Worm (Caenorhabditis elegans) whole organism, young adult: ENCODE measurements around the gene R08C7.12.
A peak's percentile ranks its signal among the peaks of the same experiment; 100 is the strongest.

ENCODE experiments used
- B0019.2 ChIP-seq: fragments of 200-800 bp; sonication (Bioruptor generic); conservative IDR thresholded peaks from 2 replicates; pipeline ENCODE4 v1.3.6; 2022; ENCODE audit warnings: missing genetic modification reagents, missing genetic modification characterization, missing compliant biosample characterization
- C17E4.6 ChIP-seq: fragments of 200-800 bp; sonication (Bioruptor generic); IDR thresholded peaks from 2 replicates; pipeline ENCODE4 v1.3.6; 2022; ENCODE audit warnings: missing genetic modification reagents, missing genetic modification characterization, missing compliant biosample characterization
- F23B12.7 ChIP-seq: sonication (generic microtip); optimal IDR thresholded peaks from 2 replicates; lab custom pipeline; 2017; ENCODE audit warnings: missing genetic modification characterization, mild to moderate bottlenecking, missing compliant biosample characterization, antibody characterized with exemption, moderate library complexity; ENCODE audit not compliant: insufficient read depth
- F37B4.10 ChIP-seq: fragments of 200-800 bp; sonication (Bioruptor generic); IDR thresholded peaks from 2 replicates; pipeline ENCODE4 v1.3.6; 2022; ENCODE audit warnings: missing genetic modification characterization, missing compliant biosample characterization
- F39B2.1 ChIP-seq: fragments of 200-800 bp; sonication (Bioruptor generic); IDR thresholded peaks from 2 replicates; pipeline ENCODE4 v1.3.6; 2022; ENCODE audit warnings: missing genetic modification reagents, missing genetic modification characterization, missing compliant biosample characterization
- F57A8.1 ChIP-seq: fragments of 200-800 bp; sonication (Bioruptor generic); optimal IDR thresholded peaks from 2 replicates; lab custom pipeline; 2018; ENCODE audit warnings: mild to moderate bottlenecking, missing genetic modification characterization, moderate library complexity, missing compliant biosample characterization
- K11D2.4 ChIP-seq: fragments of 200-800 bp; sonication (Bioruptor generic); IDR thresholded peaks from 2 replicates; pipeline ENCODE4 v1.3.6; 2022; ENCODE audit warnings: missing genetic modification reagents, missing genetic modification characterization, missing compliant biosample characterization
- Y53F4B.3 ChIP-seq: fragments of 200-800 bp; sonication (Bioruptor generic); IDR thresholded peaks from 2 replicates; pipeline ENCODE4 v1.3.6; 2022; ENCODE audit warnings: missing genetic modification reagents, missing genetic modification characterization, missing compliant biosample characterization
- Y56A3A.18 ChIP-seq: fragments of 200-800 bp; sonication (Bioruptor generic); IDR thresholded peaks from 2 replicates; pipeline ENCODE4 v1.3.6; 2022; ENCODE audit warnings: missing genetic modification reagents, missing genetic modification characterization, missing compliant biosample characterization
- akir-1 ChIP-seq: fragments of 200-800 bp; sonication (Bioruptor generic); optimal IDR thresholded peaks from 2 replicates; lab custom pipeline; 2018; ENCODE audit warnings: mild to moderate bottlenecking, missing genetic modification characterization, moderate library complexity, missing compliant biosample characterization
- aptf-3 ChIP-seq: fragments of 200-800 bp; sonication (Bioruptor generic); IDR thresholded peaks from 2 replicates; pipeline ENCODE4 v1.3.6; 2022; ENCODE audit warnings: missing genetic modification characterization, missing compliant biosample characterization
- attf-3 ChIP-seq: fragments of 200-800 bp; sonication (Bioruptor generic); conservative IDR thresholded peaks from 2 replicates; pipeline ENCODE4 v1.3.6; 2022; ENCODE audit warnings: missing genetic modification reagents, missing genetic modification characterization, missing compliant biosample characterization
- attf-5 ChIP-seq: fragments of 200-800 bp; sonication (Bioruptor generic); optimal IDR thresholded peaks from 2 replicates; lab custom pipeline; 2018; ENCODE audit warnings: mild to moderate bottlenecking, missing genetic modification characterization, missing compliant biosample characterization
- bed-2 ChIP-seq: fragments of 200-800 bp; sonication (Bioruptor generic); IDR thresholded peaks from 2 replicates; pipeline ENCODE4 v1.3.6; 2022; ENCODE audit warnings: missing genetic modification reagents, missing genetic modification characterization, missing compliant biosample characterization
- ceh-58 ChIP-seq: fragments of 200-800 bp; sonication (Bioruptor generic); IDR thresholded peaks from 2 replicates; pipeline ENCODE4 v1.3.6; 2022; ENCODE audit warnings: missing genetic modification characterization, missing compliant biosample characterization
- ceh-79 ChIP-seq: sonication (generic microtip); optimal IDR thresholded peaks from 2 replicates; lab custom pipeline; 2017; ENCODE audit warnings: mild to moderate bottlenecking, missing genetic modification characterization, missing compliant biosample characterization
- ceh-91 ChIP-seq: fragments of 200-800 bp; sonication (Bioruptor generic); IDR thresholded peaks from 2 replicates; pipeline ENCODE4 v1.3.6; 2022; ENCODE audit warnings: missing genetic modification reagents, missing genetic modification characterization, missing compliant biosample characterization
- chd-7 ChIP-seq: sonication (generic microtip); optimal IDR thresholded peaks from 2 replicates; lab custom pipeline; 2016; ENCODE audit warnings: mild to moderate bottlenecking, missing genetic modification characterization, moderate library complexity, missing compliant biosample characterization
- dpl-1 ChIP-seq: fragments of 150-350 bp; optimal IDR thresholded peaks from 2 replicates; lab custom pipeline; 2014; ENCODE audit warnings: missing biosample characterization, missing genetic modification reagents, missing genetic modification characterization
- efl-1 ChIP-seq: fragments of 150-350 bp; optimal IDR thresholded peaks from 2 replicates; lab custom pipeline; 2014; ENCODE audit warnings: missing biosample characterization, missing genetic modification reagents, missing genetic modification characterization
- egl-18 ChIP-seq: fragments of 200-800 bp; sonication (Bioruptor generic); IDR thresholded peaks from 2 replicates; pipeline ENCODE4 v1.3.6; 2022; ENCODE audit warnings: missing genetic modification reagents, missing genetic modification characterization, missing compliant biosample characterization
- fkh-3 ChIP-seq: sonication (generic microtip); optimal IDR thresholded peaks from 2 replicates; lab custom pipeline; 2016; ENCODE audit warnings: mild to moderate bottlenecking, missing genetic modification characterization, missing compliant biosample characterization
- gei-17 ChIP-seq: fragments of 200-800 bp; sonication (Bioruptor generic); optimal IDR thresholded peaks from 2 replicates; lab custom pipeline; 2018; ENCODE audit warnings: mild to moderate bottlenecking, missing genetic modification characterization, missing compliant biosample characterization
- hlh-12 ChIP-seq: sonication (generic microtip); optimal IDR thresholded peaks from 2 replicates; lab custom pipeline; 2016; ENCODE audit warnings: missing genetic modification characterization, missing compliant biosample characterization
- hsf-1 ChIP-seq: fragments of 200-800 bp; sonication (Bioruptor generic); IDR thresholded peaks from 2 replicates; pipeline ENCODE4 v1.3.6; 2022; ENCODE audit warnings: missing genetic modification reagents, missing genetic modification characterization, missing compliant biosample characterization
- let-607 ChIP-seq, 2 experiments: fragments of 200-800 bp in 1 of 2; sonication (Bioruptor generic) in 1 of 2; sonication (generic microtip) in 1 of 2; optimal IDR thresholded peaks; 2 replicates each; lab custom pipeline; 2016 to 2018; ENCODE audit warnings: mild to moderate bottlenecking in 2 of 2, missing compliant biosample characterization in 2 of 2, missing genetic modification characterization in 2 of 2, moderate library complexity in 2 of 2, missing genotype in 1 of 2
- lin-54 ChIP-seq: fragments of 200-800 bp; sonication (Bioruptor generic); optimal IDR thresholded peaks from 2 replicates; lab custom pipeline; 2018; ENCODE audit warnings: mild to moderate bottlenecking, missing genetic modification characterization, missing compliant biosample characterization
- lir-1 ChIP-seq: fragments of 200-800 bp; sonication (Bioruptor generic); conservative IDR thresholded peaks from 2 replicates; pipeline ENCODE4 v1.3.6; 2022; ENCODE audit warnings: missing genetic modification reagents, missing genetic modification characterization, missing compliant biosample characterization
- madf-3 ChIP-seq: fragments of 200-800 bp; sonication (Bioruptor generic); IDR thresholded peaks from 2 replicates; pipeline ENCODE4 v1.3.6; 2022; ENCODE audit warnings: missing genetic modification reagents, missing genetic modification characterization, missing compliant biosample characterization
- madf-6 ChIP-seq: fragments of 200-800 bp; sonication (Bioruptor generic); IDR thresholded peaks from 2 replicates; pipeline ENCODE4 v1.3.6; 2022; ENCODE audit warnings: missing genetic modification reagents, missing genetic modification characterization, missing compliant biosample characterization
- madf-8 ChIP-seq: fragments of 200-800 bp; sonication (Bioruptor generic); conservative IDR thresholded peaks from 2 replicates; pipeline ENCODE4 v1.3.6; 2022; ENCODE audit warnings: missing genetic modification reagents, missing genetic modification characterization, missing compliant biosample characterization
- mes-4 ChIP-seq: sonication (generic microtip); optimal IDR thresholded peaks from 2 replicates; lab custom pipeline; 2016; ENCODE audit warnings: missing genotype, missing genetic modification characterization, missing compliant biosample characterization
- nfya-2 ChIP-seq: fragments of 200-800 bp; sonication (Bioruptor generic); IDR thresholded peaks from 2 replicates; pipeline ENCODE4 v1.3.6; 2022; ENCODE audit warnings: missing genetic modification reagents, missing genetic modification characterization, missing compliant biosample characterization
- nhr-120 ChIP-seq: fragments of 200-800 bp; sonication (Bioruptor generic); IDR thresholded peaks from 2 replicates; pipeline ENCODE4 v1.3.6; 2022; ENCODE audit warnings: missing genetic modification characterization, missing compliant biosample characterization
- nhr-90 ChIP-seq: sonication (generic microtip); optimal IDR thresholded peaks from 2 replicates; lab custom pipeline; 2016; ENCODE audit warnings: missing genotype, mild to moderate bottlenecking, missing genetic modification characterization, missing compliant biosample characterization
- snpc-1.3 ChIP-seq: sonication (generic microtip); optimal IDR thresholded peaks from 2 replicates; lab custom pipeline; 2017; ENCODE audit warnings: missing genetic modification characterization, mild to moderate bottlenecking, missing compliant biosample characterization, antibody characterized with exemption, moderate library complexity, missing genotype, missing genetic modification reagents; ENCODE audit not compliant: insufficient read depth
- snpc-4 ChIP-seq, 5 experiments: fragments of 150-350 bp in 1 of 5; sonication (generic microtip) in 4 of 5; optimal IDR thresholded peaks; 2 replicates each; lab custom pipeline; 2014 to 2018; ENCODE audit warnings: missing genetic modification characterization in 5 of 5, missing biosample characterization in 3 of 5, antibody characterized with exemption in 2 of 5, mild to moderate bottlenecking in 2 of 5, missing compliant biosample characterization in 2 of 5, missing genotype in 2 of 5, moderate library complexity in 2 of 5, missing genetic modification reagents in 1 of 5
- sptf-2 ChIP-seq: fragments of 200-800 bp; sonication (Bioruptor generic); optimal IDR thresholded peaks from 2 replicates; lab custom pipeline; 2018; ENCODE audit warnings: mild to moderate bottlenecking, missing genetic modification characterization, missing compliant biosample characterization
- tbp1 ChIP-seq: fragments of 200-800 bp; sonication (Bioruptor generic); optimal IDR thresholded peaks from 2 replicates; lab custom pipeline; 2018; ENCODE audit warnings: mild to moderate bottlenecking, missing genetic modification characterization, missing compliant biosample characterization
- tbx-9 ChIP-seq: sonication (generic microtip); optimal IDR thresholded peaks from 2 replicates; lab custom pipeline; 2016; ENCODE audit warnings: borderline replicate concordance, missing genetic modification characterization, inconsistent platforms, missing compliant biosample characterization
- unc-130 ChIP-seq: sonication (generic microtip); optimal IDR thresholded peaks from 2 replicates; lab custom pipeline; 2016; ENCODE audit warnings: missing genetic modification reagents, missing genetic modification characterization, missing compliant biosample characterization
- zim-3 ChIP-seq: sonication (generic microtip); optimal IDR thresholded peaks from 2 replicates; lab custom pipeline; 2017; ENCODE audit warnings: mild to moderate bottlenecking, missing genetic modification characterization, moderate library complexity, missing compliant biosample characterization
- ztf-25 ChIP-seq: fragments of 200-800 bp; sonication (Bioruptor generic); IDR thresholded peaks from 2 replicates; pipeline ENCODE4 v1.3.6; 2022; ENCODE audit warnings: missing genetic modification reagents, missing genetic modification characterization, missing compliant biosample characterization
- ztf-28 ChIP-seq: fragments of 200-800 bp; sonication (Bioruptor generic); IDR thresholded peaks from 2 replicates; pipeline ENCODE4 v1.3.6; 2022; ENCODE audit warnings: missing genetic modification reagents, missing genetic modification characterization, missing compliant biosample characterization
- ztf-3 ChIP-seq: fragments of 200-800 bp; sonication (Bioruptor generic); optimal IDR thresholded peaks from 2 replicates; lab custom pipeline; 2018; ENCODE audit warnings: mild to moderate bottlenecking, missing genetic modification characterization, missing compliant biosample characterization

Gene R08C7.12

DNA sequence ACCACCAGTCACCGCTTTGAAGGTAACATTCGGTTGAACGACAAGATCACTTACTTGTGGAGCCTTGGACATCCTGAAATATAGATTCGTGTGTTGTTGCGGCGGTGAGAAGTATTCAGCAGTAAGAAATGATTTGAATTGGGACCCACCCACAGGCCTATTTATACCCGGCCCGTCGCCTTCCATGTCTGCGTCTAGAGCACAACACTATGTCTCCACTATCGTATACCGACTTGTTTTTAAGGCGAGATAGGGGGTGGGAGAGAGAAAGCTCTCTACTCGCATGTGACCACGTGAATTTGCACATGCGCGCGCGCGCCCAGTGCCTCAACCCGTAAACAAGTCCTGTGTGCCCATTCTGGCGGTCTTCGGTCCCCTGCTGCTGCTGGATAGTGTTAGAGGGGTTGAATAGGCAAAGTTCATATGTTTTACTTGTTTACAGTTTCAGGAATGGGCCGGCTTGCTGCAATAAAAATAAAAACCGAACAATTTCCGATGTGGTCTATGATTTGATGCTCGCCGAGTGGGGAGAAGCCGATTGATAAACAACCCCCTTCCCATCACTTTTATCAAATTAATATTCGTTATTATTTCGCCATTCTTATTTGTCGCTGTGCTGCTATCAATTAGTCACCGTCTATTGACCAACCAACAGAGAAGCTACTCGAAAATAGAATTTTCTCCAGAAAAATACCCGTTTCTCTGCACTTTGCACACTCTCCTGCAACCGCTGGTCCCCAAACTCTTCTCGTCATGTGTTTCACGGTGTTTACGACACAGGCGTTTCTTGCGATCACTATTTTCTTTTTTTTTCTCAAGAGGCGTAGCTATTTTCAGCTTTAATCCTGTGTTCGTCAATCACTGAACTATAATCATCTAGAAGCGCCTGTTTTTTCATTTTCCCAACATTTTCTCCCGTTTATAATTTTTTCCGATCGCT, 20.5 kb downstream of the R08C7.12 start (continued):
- peak; percentile 25 for TF ChIP-seq gei-17 (GFP tag; lab: Kevin White, UChicago)
- no peak for TF ChIP-seq nhr-120
- no peak for TF ChIP-seq let-607 (tag; optimal IDR thresholded peaks at IDR 0.05; lab: Kevin White, UChicago)
- peak; percentile 75 for TF ChIP-seq K11D2.4 (GFP tag; lab: Robert Waterston, UW)
- TF ChIP-seq hsf-1 (GFP tag; lab: Robert Waterston, UW), result no peak
- TF ChIP-seq F23B12.7, result no peak
- peak; percentile 11 for TF ChIP-seq ztf-3 (GFP tag; lab: Kevin White, UChicago)
- TF ChIP-seq mes-4 (tag; lab: Kevin White, UChicago), result no peak
- TF ChIP-seq madf-6 (GFP tag; lab: Robert Waterston, UW), result peak; percentile 47; the same call in 1 of the 2 replicates
- no peak for TF ChIP-seq ceh-58 (GFP tag; lab: Robert Waterston, UW)
- no peak for TF ChIP-seq snpc-4 (GFP tag; optimal IDR thresholded peaks at IDR 0.05; lab: Kevin White, UChicago)
- peak in 1 of 4 experiments; percentile 37 for TF ChIP-seq snpc-4 (tag; optimal IDR thresholded peaks at IDR 0.05; lab: Kevin White, UChicago)
- TF ChIP-seq F39B2.1 (GFP tag; lab: Robert Waterston, UW), result no peak
- TF ChIP-seq egl-18, result 0 out of 2 replicates have a peak, but pooled peaks have one; percentile 3
- TF ChIP-seq lin-54 (GFP tag; lab: Kevin White, UChicago), result peak; percentile 36
- peak; percentile 46 for TF ChIP-seq nhr-90 (tag; lab: Kevin White, UChicago)
- TF ChIP-seq bed-2 (GFP tag; lab: Robert Waterston, UW), result no peak
- TF ChIP-seq efl-1 (GFP tag; lab: Kevin White, UChicago), result no peak
- peak; percentile 62 for TF ChIP-seq tbp1 (GFP tag; lab: Kevin White, UChicago)
- no peak; the same call in 1 of the 2 replicates for TF ChIP-seq Y56A3A.18 (GFP tag; lab: Robert Waterston, UW)
- no peak for TF ChIP-seq madf-3 (GFP tag; lab: Robert Waterston, UW)
- no peak for TF ChIP-seq aptf-3 (GFP tag; lab: Robert Waterston, UW)
- TF ChIP-seq B0019.2 (GFP tag; lab: Robert Waterston, UW), result no peak
- TF ChIP-seq F57A8.1, result no peak
- no peak for TF ChIP-seq C17E4.6 (GFP tag; lab: Robert Waterston, UW)
- 0 out of 2 replicates have a peak, but pooled peaks have one; percentile 39 for TF ChIP-seq ztf-25 (GFP tag; lab: Robert Waterston, UW)
- no peak for TF ChIP-seq fkh-3
- peak; percentile 29 for TF ChIP-seq chd-7 (tag; lab: Kevin White, UChicago)
- no peak for TF ChIP-seq tbx-9 (tag; lab: Kevin White, UChicago)
- no peak for TF ChIP-seq F37B4.10 (GFP tag; lab: Robert Waterston, UW)
- 0 out of 2 replicates have a peak, but pooled peaks have one; percentile 24 for TF ChIP-seq ztf-28
- no peak for TF ChIP-seq hlh-12
- no peak for TF ChIP-seq sptf-2 (GFP tag; lab: Kevin White, UChicago)
- TF ChIP-seq dpl-1 (GFP tag; lab: Kevin White, UChicago), result no peak
- TF ChIP-seq unc-130 (GFP tag; lab: Kevin White, UChicago), result no peak
- TF ChIP-seq lir-1, result peak; percentile 42; the same call in 1 of the 2 replicates
- TF ChIP-seq attf-5 (GFP tag; lab: Kevin White, UChicago), result peak; percentile 24
- no peak for TF ChIP-seq nfya-2 (GFP tag; lab: Robert Waterston, UW)
- TF ChIP-seq ceh-91 (GFP tag; lab: Robert Waterston, UW), result no peak
- TF ChIP-seq akir-1 (GFP tag; lab: Kevin White, UChicago), result peak; percentile 7
- TF ChIP-seq madf-8 (GFP tag; lab: Robert Waterston, UW), result no peak
- TF ChIP-seq Y53F4B.3 (GFP tag; lab: Robert Waterston, UW), result no peak
- no peak for TF ChIP-seq snpc-1.3 (tag; lab: Kevin White, UChicago)
- TF ChIP-seq zim-3, result no peak
- TF ChIP-seq attf-3 (GFP tag; lab: Robert Waterston, UW), result 0 out of 2 replicates have a peak, but pooled peaks have one; percentile 10
- TF ChIP-seq ceh-79 (tag; lab: Kevin White, UChicago), result peak; percentile 43
